Fruit fly (Drosophila melanogaster) whole organism, embryonic: ENCODE data around the gene Acat1.

Experiments
- C15 ChIP-seq: fragments of 200-800 bp; sonication (Bioruptor generic); IDR thresholded peaks from 3 replicates; pipeline ENCODE4 v1.3.6; 2022; ENCODE audit warnings: missing biosample characterization, missing genetic modification characterization
- CG10979 ChIP-seq: fragments of 200-800 bp; sonication (Bioruptor generic); optimal IDR thresholded peaks from 2 replicates; lab custom pipeline; 2018; ENCODE audit warnings: missing biosample characterization, mild to moderate bottlenecking, missing genetic modification characterization, moderate library complexity
- CG17361 ChIP-seq: fragments of 200-800 bp; sonication (Bioruptor generic); IDR thresholded peaks from 3 replicates; pipeline ENCODE4 v1.3.6; 2022; ENCODE audit warnings: missing biosample characterization, missing genetic modification characterization
- CG17802 ChIP-seq: fragments of 200-800 bp; sonication (Bioruptor generic); optimal IDR thresholded peaks from 2 replicates; lab custom pipeline; 2018; ENCODE audit warnings: missing biosample characterization, mild to moderate bottlenecking, missing genetic modification characterization, moderate library complexity
- CG4282 ChIP-seq: fragments of 200-800 bp; sonication (Bioruptor generic); optimal IDR thresholded peaks from 2 replicates; lab custom pipeline; 2016; ENCODE audit warnings: missing biosample characterization, missing genetic modification characterization
- CG7786 ChIP-seq: fragments of 200-800 bp; sonication (Bioruptor generic); optimal IDR thresholded peaks from 2 replicates; lab custom pipeline; 2016; ENCODE audit warnings: missing biosample characterization, missing genetic modification characterization
- CG9932 ChIP-seq: fragments of 200-800 bp; sonication (Bioruptor generic); IDR thresholded peaks from 2 replicates; pipeline ENCODE4 v1.3.6; 2022; ENCODE audit warnings: missing biosample characterization, missing genetic modification characterization
- ERR ChIP-seq: fragments of 200-800 bp; sonication (Bioruptor generic); optimal IDR thresholded peaks from 2 replicates; lab custom pipeline; 2016; ENCODE audit warnings: missing biosample characterization, missing genetic modification characterization
- Poxn ChIP-seq: fragments of 200-800 bp; sonication (Bioruptor generic); IDR thresholded peaks from 2 replicates; pipeline ENCODE4 v1.3.6; 2022; ENCODE audit warnings: missing biosample characterization, missing genetic modification characterization
- Vsx1 ChIP-seq: fragments of 200-800 bp; sonication (Bioruptor generic); optimal IDR thresholded peaks from 2 replicates; lab custom pipeline; 2017; ENCODE audit warnings: missing biosample characterization, mild to moderate bottlenecking, missing genetic modification characterization, missing genetic modification reagents
- cwo ChIP-seq: fragments of 200-800 bp; sonication (Bioruptor generic); optimal IDR thresholded peaks from 3 replicates; lab custom pipeline; 2017; ENCODE audit warnings: missing biosample characterization, missing genetic modification characterization, mild to moderate bottlenecking, moderate library complexity, missing genetic modification reagents
- nom ChIP-seq: fragments of 200-800 bp; sonication (Bioruptor generic); optimal IDR thresholded peaks from 2 replicates; lab custom pipeline; 2017; ENCODE audit warnings: missing biosample characterization, missing genetic modification characterization, mild to moderate bottlenecking, moderate library complexity, missing genetic modification reagents
- pho ChIP-seq: fragments of 200-800 bp; sonication (Bioruptor generic); optimal IDR thresholded peaks from 2 replicates; lab custom pipeline; 2016; ENCODE audit warnings: missing biosample characterization, missing genetic modification characterization

DNA sequence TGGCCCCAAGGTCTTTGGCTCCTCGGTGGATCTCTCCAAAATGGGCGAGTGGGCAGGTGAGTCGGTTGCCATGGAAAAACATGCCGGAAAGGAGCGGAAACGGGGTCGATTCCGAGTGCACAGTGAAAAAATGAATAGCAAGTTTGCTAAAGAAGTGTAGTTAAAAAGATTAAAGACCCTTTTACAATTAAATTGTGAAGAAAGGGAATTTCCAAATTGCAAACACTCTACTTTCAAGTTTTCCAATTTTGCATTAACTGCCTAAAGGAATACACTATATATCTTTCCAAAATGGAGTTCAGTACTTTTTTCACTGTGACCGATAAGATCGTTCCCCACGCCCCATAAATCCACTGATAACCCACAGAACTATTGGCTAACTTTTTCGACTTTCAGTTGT is 20.9 kb upstream of the Acat1 start:
- TF ChIP-seq Vsx1 (no peak), CG17361 (GFP tag; lab: Robert Waterston, UW) (no peak), Poxn (GFP tag; lab: Robert Waterston, UW) (no peak), nom (no peak), CG4282 (GFP tag; lab: Kevin White, UChicago) (no peak), CG7786 (GFP tag; lab: Kevin White, UChicago) (peak; percentile 20), cwo (GFP tag; lab: Kevin White, UChicago) (peak; percentile 14), pho (GFP tag; lab: Kevin White, UChicago) (no peak), ERR (GFP tag; lab: Kevin White, UChicago) (no peak), CG9932 (GFP tag; lab: Robert Waterston, UW) (no peak), C15 (GFP tag; lab: Robert Waterston, UW) (no peak), CG10979 (peak; percentile 16), CG17802 (tag; lab: Kevin White, UChicago) (no peak)
